Worm (Caenorhabditis elegans) whole organism, L2 larva: ENCODE measurements around the gene T24E12.13.

Experiments used
- C34F6.9 ChIP-seq: fragments of 150-350 bp; optimal IDR thresholded peaks from 2 replicates; lab custom pipeline; 2014; ENCODE audit warnings: missing biosample characterization, missing genetic modification characterization
- F13H6.1 ChIP-seq: sonication (generic microtip); optimal IDR thresholded peaks from 2 replicates; lab custom pipeline; 2016; ENCODE audit warnings: missing genetic modification characterization, missing compliant biosample characterization
- R02D3.7 ChIP-seq: fragments of 150-350 bp; optimal IDR thresholded peaks from 2 replicates; lab custom pipeline; 2014; ENCODE audit warnings: missing biosample characterization, missing genetic modification characterization
- Y55F3AM.14 ChIP-seq: fragments of 200-800 bp; sonication (Bioruptor generic); optimal IDR thresholded peaks from 2 replicates; lab custom pipeline; 2018; ENCODE audit warnings: mild to moderate bottlenecking, missing genetic modification characterization, missing compliant biosample characterization
- ZK546.5 ChIP-seq: sonication (generic microtip); optimal IDR thresholded peaks from 2 replicates; lab custom pipeline; 2017; ENCODE audit warnings: missing biosample characterization, missing genetic modification characterization
- alr-1 ChIP-seq: fragments of 150-350 bp; optimal IDR thresholded peaks from 2 replicates; lab custom pipeline; 2014; ENCODE audit warnings: missing biosample characterization, missing genetic modification characterization
- aly-2 ChIP-seq: fragments of 150-350 bp; optimal IDR thresholded peaks from 2 replicates; lab custom pipeline; 2014; ENCODE audit warnings: missing biosample characterization, missing genetic modification characterization
- ama-1 ChIP-seq: fragments of 150-350 bp; optimal IDR thresholded peaks from 2 replicates; lab custom pipeline; 2018; ENCODE audit warnings: inconsistent platforms
- blmp-1 ChIP-seq: sonication (generic microtip); optimal IDR thresholded peaks from 2 replicates; lab custom pipeline; 2017; ENCODE audit warnings: missing genetic modification characterization, mild to moderate bottlenecking, missing compliant biosample characterization, antibody characterized with exemption, moderate library complexity; ENCODE audit not compliant: insufficient read depth
- ceh-16 ChIP-seq: fragments of 150-350 bp; optimal IDR thresholded peaks from 2 replicates; lab custom pipeline; 2014; ENCODE audit warnings: missing biosample characterization, missing genetic modification characterization
- ceh-82 ChIP-seq: fragments of 150-350 bp; optimal IDR thresholded peaks from 2 replicates; lab custom pipeline; 2014; ENCODE audit warnings: missing biosample characterization, missing genetic modification characterization
- crh-2 ChIP-seq: sonication (generic microtip); optimal IDR thresholded peaks from 2 replicates; lab custom pipeline; 2017; ENCODE audit warnings: missing biosample characterization, missing genetic modification characterization
- dmd-4 ChIP-seq: sonication (generic microtip); optimal IDR thresholded peaks from 2 replicates; lab custom pipeline; 2017; ENCODE audit warnings: missing biosample characterization, missing genetic modification characterization
- egl-27 ChIP-seq: sonication (generic microtip); optimal IDR thresholded peaks from 3 replicates; lab custom pipeline; 2017; ENCODE audit warnings: missing biosample characterization, missing genetic modification reagents, missing genetic modification characterization
- elt-1 ChIP-seq: fragments of 150-350 bp; optimal IDR thresholded peaks from 2 replicates; lab custom pipeline; 2014; ENCODE audit warnings: missing biosample characterization, missing genetic modification characterization
- elt-3 ChIP-seq: sonication (generic microtip); optimal IDR thresholded peaks from 2 replicates; lab custom pipeline; 2017; ENCODE audit warnings: missing biosample characterization, missing genetic modification characterization
- fos-1 ChIP-seq: fragments of 150-350 bp; optimal IDR thresholded peaks from 2 replicates; lab custom pipeline; 2014; ENCODE audit warnings: missing biosample characterization, missing genetic modification characterization
- gmeb-1 ChIP-seq: fragments of 150-350 bp; optimal IDR thresholded peaks from 2 replicates; lab custom pipeline; 2014; ENCODE audit warnings: missing biosample characterization, missing genetic modification characterization
- lin-11 ChIP-seq: fragments of 150-350 bp; sonication (generic microtip); optimal IDR thresholded peaks from 2 replicates; lab custom pipeline; 2014; ENCODE audit warnings: missing biosample characterization, missing genetic modification characterization, inconsistent platforms, mixed read lengths
- lin-13 ChIP-seq: fragments of 150-350 bp; optimal IDR thresholded peaks from 2 replicates; lab custom pipeline; 2014; ENCODE audit warnings: missing biosample characterization, missing genetic modification reagents, missing genetic modification characterization
- lin-39 ChIP-seq: fragments of 150-350 bp; optimal IDR thresholded peaks from 2 replicates; lab custom pipeline; 2014; ENCODE audit warnings: missing biosample characterization, missing genetic modification reagents, missing genetic modification characterization
- lsy-2 ChIP-seq, 2 experiments: fragments of 150-350 bp in 1 of 2; sonication (generic microtip) in 1 of 2; optimal IDR thresholded peaks; 2 replicates each; lab custom pipeline; 2014 to 2017; ENCODE audit warnings: missing biosample characterization in 2 of 2, missing genetic modification characterization in 2 of 2
- mab-5 ChIP-seq: fragments of 150-350 bp; optimal IDR thresholded peaks from 2 replicates; lab custom pipeline; 2014; ENCODE audit warnings: missing biosample characterization, missing genetic modification characterization
- mbf-1 ChIP-seq: sonication (generic microtip); optimal IDR thresholded peaks from 2 replicates; lab custom pipeline; 2017; ENCODE audit warnings: missing biosample characterization, missing genetic modification characterization
- mdl-1 ChIP-seq, 2 experiments: fragments of 150-350 bp in 1 of 2; sonication (generic microtip) in 1 of 2; optimal IDR thresholded peaks; 2 replicates each; lab custom pipeline; 2017; ENCODE audit warnings: missing biosample characterization in 2 of 2, missing genetic modification characterization in 2 of 2
- nhr-10 ChIP-seq: sonication (generic microtip); optimal IDR thresholded peaks from 2 replicates; lab custom pipeline; 2017; ENCODE audit warnings: missing biosample characterization, missing genetic modification characterization
- nhr-11 ChIP-seq: fragments of 150-350 bp; optimal IDR thresholded peaks from 2 replicates; lab custom pipeline; 2014; ENCODE audit warnings: missing biosample characterization, missing genetic modification characterization
- nhr-12 ChIP-seq: fragments of 150-350 bp; optimal IDR thresholded peaks from 2 replicates; lab custom pipeline; 2014; ENCODE audit warnings: missing biosample characterization, missing genetic modification characterization
- nhr-129 ChIP-seq: fragments of 150-350 bp; optimal IDR thresholded peaks from 2 replicates; lab custom pipeline; 2014; ENCODE audit warnings: missing biosample characterization, missing genetic modification characterization
- nhr-21 ChIP-seq: fragments of 150-350 bp; optimal IDR thresholded peaks from 2 replicates; lab custom pipeline; 2014; ENCODE audit warnings: missing biosample characterization, missing genetic modification characterization
- nhr-23 ChIP-seq: fragments of 150-350 bp; optimal IDR thresholded peaks from 2 replicates; lab custom pipeline; 2014; ENCODE audit warnings: missing biosample characterization, missing genetic modification reagents, missing genetic modification characterization
- nhr-237 ChIP-seq: fragments of 150-350 bp; optimal IDR thresholded peaks from 2 replicates; lab custom pipeline; 2014; ENCODE audit warnings: missing biosample characterization, missing genetic modification characterization
- nhr-25 ChIP-seq: fragments of 150-350 bp; sonication (generic microtip); optimal IDR thresholded peaks from 3 replicates; lab custom pipeline; 2014; ENCODE audit warnings: missing biosample characterization, missing genetic modification characterization
- nhr-6 ChIP-seq: fragments of 150-350 bp; optimal IDR thresholded peaks from 2 replicates; lab custom pipeline; 2014; ENCODE audit warnings: missing biosample characterization, missing genetic modification characterization
- nhr-77 ChIP-seq: fragments of 150-350 bp; optimal IDR thresholded peaks from 2 replicates; lab custom pipeline; 2014; ENCODE audit warnings: missing biosample characterization, missing genetic modification characterization
- peb-1 ChIP-seq: fragments of 150-350 bp; optimal IDR thresholded peaks from 2 replicates; lab custom pipeline; 2014; ENCODE audit warnings: missing biosample characterization, missing genetic modification characterization
- sem-4 ChIP-seq: fragments of 150-350 bp; optimal IDR thresholded peaks from 2 replicates; lab custom pipeline; 2014; ENCODE audit warnings: missing biosample characterization, missing genetic modification reagents, missing genetic modification characterization
- skn-1 ChIP-seq: sonication (generic microtip); optimal IDR thresholded peaks from 2 replicates; lab custom pipeline; 2017; ENCODE audit warnings: missing biosample characterization, missing genetic modification characterization
- sma-3 ChIP-seq: sonication (generic microtip); optimal IDR thresholded peaks from 2 replicates; lab custom pipeline; 2016; ENCODE audit warnings: missing genetic modification reagents, missing genetic modification characterization, missing compliant biosample characterization
- sma-9 ChIP-seq, 2 experiments: fragments of 150-350 bp in 1 of 2; sonication (generic microtip) in 1 of 2; optimal IDR thresholded peaks; 2 replicates each; lab custom pipeline; 2014 to 2016; ENCODE audit warnings: missing genetic modification characterization in 2 of 2, mild to moderate bottlenecking in 1 of 2, missing biosample characterization in 1 of 2, missing compliant biosample characterization in 1 of 2, missing genetic modification reagents in 1 of 2, moderate library complexity in 1 of 2
- snpc-4 ChIP-seq: fragments of 150-350 bp; optimal IDR thresholded peaks from 2 replicates; lab custom pipeline; 2014; ENCODE audit warnings: missing biosample characterization, missing genetic modification characterization
- unc-39 ChIP-seq: fragments of 150-350 bp; optimal IDR thresholded peaks from 2 replicates; lab custom pipeline; 2014; ENCODE audit warnings: missing biosample characterization, missing genetic modification characterization
- unc-55 ChIP-seq: fragments of 150-350 bp; sonication (generic microtip); optimal IDR thresholded peaks from 3 replicates; lab custom pipeline; 2014; ENCODE audit warnings: missing biosample characterization, missing genetic modification reagents, missing genetic modification characterization
- unc-62 ChIP-seq: fragments of 150-350 bp; optimal IDR thresholded peaks from 2 replicates; lab custom pipeline; 2014; ENCODE audit warnings: missing biosample characterization, missing genetic modification reagents, missing genetic modification characterization
- zag-1 ChIP-seq: fragments of 150-350 bp; optimal IDR thresholded peaks from 2 replicates; lab custom pipeline; 2014; ENCODE audit warnings: missing biosample characterization, missing genetic modification characterization
- ztf-1 ChIP-seq: fragments of 200-800 bp; sonication (Bioruptor generic); conservative IDR thresholded peaks from 2 replicates; pipeline ENCODE4 v1.3.6; 2022; ENCODE audit warnings: missing genetic modification characterization, missing compliant biosample characterization
- ztf-11 ChIP-seq: sonication (generic microtip); optimal IDR thresholded peaks from 2 replicates; lab custom pipeline; 2017; ENCODE audit warnings: missing biosample characterization, missing genetic modification characterization
- ztf-4 ChIP-seq: fragments of 150-350 bp; optimal IDR thresholded peaks from 2 replicates; lab custom pipeline; 2014; ENCODE audit warnings: missing biosample characterization, missing genetic modification characterization

T24E12.13 gene

DNA sequence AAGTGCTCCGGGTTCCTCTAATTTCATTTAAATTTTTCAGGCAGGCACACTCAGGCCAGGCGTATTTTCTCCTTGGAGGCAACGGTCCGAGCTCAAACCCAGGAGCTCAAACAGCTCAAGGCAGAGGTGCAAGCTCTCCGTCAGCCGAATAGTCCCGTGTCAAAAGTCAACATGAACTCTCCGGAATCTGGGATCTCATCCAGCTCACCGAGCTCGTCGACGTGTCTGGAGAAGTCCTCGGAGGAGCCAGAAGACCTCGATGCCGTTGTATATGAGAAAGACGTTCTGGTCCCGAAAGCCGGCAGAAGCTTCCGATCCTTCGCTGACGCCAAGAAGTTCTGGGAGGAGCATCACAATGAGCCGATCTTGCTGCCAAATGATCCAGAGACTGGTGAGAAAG lies 1.5 kb upstream of the T24E12.13 start:
- TF ChIP-seq nhr-21 (tag; lab: Kevin White, UChicago) = no peak
- no peak for TF ChIP-seq fos-1
- TF ChIP-seq alr-1 (tag; lab: Kevin White, UChicago) = no peak
- TF ChIP-seq ZK546.5 (tag; lab: Kevin White, UChicago) = no peak
- no peak for TF ChIP-seq zag-1 (tag; lab: Kevin White, UChicago)
- TF ChIP-seq blmp-1 (tag; lab: Kevin White, UChicago) = no peak
- no peak for TF ChIP-seq nhr-237 (tag; lab: Kevin White, UChicago)
- no peak for TF ChIP-seq crh-2 (tag; lab: Kevin White, UChicago)
- no peak for TF ChIP-seq ztf-4 (tag; lab: Kevin White, UChicago)
- TF ChIP-seq C34F6.9 (tag; lab: Kevin White, UChicago) = no peak
- TF ChIP-seq nhr-77 (tag; lab: Kevin White, UChicago) = no peak
- TF ChIP-seq lsy-2 (tag; optimal IDR thresholded peaks at IDR 0.05; lab: Kevin White, UChicago) = no peak
- TF ChIP-seq peb-1 (tag; lab: Kevin White, UChicago) = no peak
- TF ChIP-seq sma-9 (GFP tag; optimal IDR thresholded peaks at IDR 0.05; lab: Kevin White, UChicago) = no peak
- TF ChIP-seq sma-9 (tag; optimal IDR thresholded peaks at IDR 0.05; lab: Kevin White, UChicago) = no peak
- no peak for TF ChIP-seq nhr-6 (tag; lab: Kevin White, UChicago)

ce11 chrII:3786538-3786937 lies 713 bp upstream of the T24E12.13 start:
- TF ChIP-seq unc-55 (no peak), ceh-16 (tag; lab: Kevin White, UChicago) (no peak), nhr-77 (tag; lab: Kevin White, UChicago) (no peak), F13H6.1 (no peak), ZK546.5 (tag; lab: Kevin White, UChicago) (no peak), egl-27 (peak; percentile 80), sma-9 (GFP tag; optimal IDR thresholded peaks at IDR 0.05; lab: Kevin White, UChicago) (peak; percentile 78), sma-9 (tag; optimal IDR thresholded peaks at IDR 0.05; lab: Kevin White, UChicago) (no peak), zag-1 (tag; lab: Kevin White, UChicago) (no peak), nhr-11 (no peak), nhr-237 (tag; lab: Kevin White, UChicago) (no peak), ztf-4 (tag; lab: Kevin White, UChicago) (no peak), skn-1 (peak; percentile 93), unc-39 (tag; lab: Kevin White, UChicago) (no peak), crh-2 (tag; lab: Kevin White, UChicago) (peak; percentile 78), R02D3.7 (tag; lab: Kevin White, UChicago) (no peak), blmp-1 (tag; lab: Kevin White, UChicago) (no peak), mbf-1 (tag; lab: Kevin White, UChicago) (no peak), nhr-23 (tag; lab: Kevin White, UChicago) (no peak), Y55F3AM.14 (GFP tag; lab: Kevin White, UChicago) (no peak), nhr-25 (tag; lab: Kevin White, UChicago) (no peak), sma-3 (peak; percentile 27), ztf-11 (no peak), ama-1 (lab: Kevin White, UChicago) (no peak), fos-1 (peak; percentile 100), lsy-2 (tag; optimal IDR thresholded peaks at IDR 0.05; lab: Kevin White, UChicago) (no peak), mdl-1 (tag; optimal IDR thresholded peaks at IDR 0.05; lab: Kevin White, UChicago) (no peak), aly-2 (tag; lab: Kevin White, UChicago) (no peak), alr-1 (tag; lab: Kevin White, UChicago) (no peak), nhr-6 (tag; lab: Kevin White, UChicago) (no peak), lin-39 (no peak), nhr-12 (tag; lab: Kevin White, UChicago) (no peak), unc-62 (GFP tag; lab: Kevin White, UChicago) (no peak), ceh-82 (tag; lab: Kevin White, UChicago) (no peak), snpc-4 (tag; lab: Kevin White, UChicago) (no peak), lin-13 (GFP tag; lab: Kevin White, UChicago) (no peak), dmd-4 (tag; lab: Kevin White, UChicago) (no peak), nhr-21 (tag; lab: Kevin White, UChicago) (no peak), nhr-10 (tag; lab: Kevin White, UChicago) (no peak), nhr-129 (tag; lab: Kevin White, UChicago) (no peak), peb-1 (tag; lab: Kevin White, UChicago) (no peak), elt-3 (tag; lab: Kevin White, UChicago) (no peak), ztf-1 (GFP tag; lab: Robert Waterston, UW) (no peak), gmeb-1 (peak; percentile 64), sem-4 (tag; lab: Kevin White, UChicago) (no peak), lin-11 (tag; lab: Kevin White, UChicago) (no peak), elt-1 (tag; lab: Kevin White, UChicago) (no peak), mab-5 (tag; lab: Kevin White, UChicago) (no peak), C34F6.9 (tag; lab: Kevin White, UChicago) (no peak)
